Fruit fly (Drosophila melanogaster): ENCODE data around the gene Sarm.
A peak's percentile ranks its signal among the peaks of the same experiment; 100 is the strongest.

Sarm gene

DNA sequence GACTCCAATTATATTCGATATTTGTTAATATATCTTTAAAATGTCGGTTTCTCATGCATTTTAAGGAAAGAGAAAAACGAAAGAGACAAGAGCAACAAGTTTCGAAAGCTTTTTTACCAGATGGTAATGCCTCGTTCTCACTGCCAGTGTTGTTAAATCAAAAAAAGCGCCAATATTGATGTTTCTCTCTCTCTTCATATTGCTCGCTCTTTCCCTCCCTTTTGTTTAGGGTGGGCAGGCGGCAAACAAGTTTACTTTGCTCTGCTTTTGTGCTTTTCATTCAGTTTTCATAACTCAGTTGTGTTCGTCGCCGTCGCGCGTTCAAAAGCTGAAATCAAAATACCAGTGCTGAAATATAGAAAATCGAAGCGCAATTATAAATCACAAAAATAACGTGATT, 18.1 kb downstream of the Sarm start (continued):
- TF ChIP-seq Dref (GFP tag; IDR thresholded peaks at IDR 0.05), result no peak
- TF ChIP-seq CG1792 (GFP tag; optimal IDR thresholded peaks at IDR 0.05), result peak; percentile 1
- TF ChIP-seq tio (GFP tag; optimal IDR thresholded peaks at IDR 0.05), result no peak
- no peak for TF ChIP-seq Fer2 (tag; optimal IDR thresholded peaks at IDR 0.05)
- TF ChIP-seq CG7271 (tag; optimal IDR thresholded peaks at IDR 0.05), result no peak
- no peak for TF ChIP-seq ato (GFP tag; IDR thresholded peaks at IDR 0.05; ENCODE audit: partially characterized antibody)
- TF ChIP-seq Lim3 (GFP tag; IDR thresholded peaks at IDR 0.05), result no peak
- TF ChIP-seq MBD-R2 (GFP tag; IDR thresholded peaks at IDR 0.05), result peak; percentile 14; the same call in 1 of the 2 replicates
- TF ChIP-seq Chrac-16 (GFP tag; optimal IDR thresholded peaks at IDR 0.05), result no peak
- no peak for TF ChIP-seq hb (GFP tag; IDR thresholded peaks at IDR 0.05; ENCODE audit: partially characterized antibody)
- TF ChIP-seq Atf6 (GFP tag; IDR thresholded peaks at IDR 0.05), result peak; percentile 55; the same call in 1 of the 2 replicates
- TF ChIP-seq pita (GFP tag; optimal IDR thresholded peaks at IDR 0.05), result no peak
- TF ChIP-seq E2f2 (GFP tag; IDR thresholded peaks at IDR 0.05), result peak; percentile 57
- TF ChIP-seq CG6175 (GFP tag; IDR thresholded peaks at IDR 0.05), result no peak
- TF ChIP-seq CG12744 (GFP tag; optimal IDR thresholded peaks at IDR 0.05), result peak; percentile 18
- TF ChIP-seq twi (tag; optimal IDR thresholded peaks at IDR 0.05), result no peak
- peak; percentile 55 for TF ChIP-seq ewg (GFP tag; optimal IDR thresholded peaks at IDR 0.05)
- TF ChIP-seq CG6683 (GFP tag; optimal IDR thresholded peaks at IDR 0.05), result no peak
- no peak for TF ChIP-seq eyg (GFP tag; optimal IDR thresholded peaks at IDR 0.05)
- no peak for TF ChIP-seq croc (GFP tag; conservative IDR thresholded peaks at IDR 0.05)
- TF ChIP-seq CG15011 (GFP tag; optimal IDR thresholded peaks at IDR 0.05), result no peak
- TF ChIP-seq CG30020 (tag; optimal IDR thresholded peaks at IDR 0.05), result no peak
- TF ChIP-seq hbn (GFP tag; IDR thresholded peaks at IDR 0.05; ENCODE audit: partially characterized antibody), result no peak
- TF ChIP-seq Sox100B (GFP tag; optimal IDR thresholded peaks at IDR 0.05), result no peak
- no peak for TF ChIP-seq vnd (GFP tag; IDR thresholded peaks at IDR 0.05; ENCODE audit: partially characterized antibody)
- TF ChIP-seq CG14965 (GFP tag; optimal IDR thresholded peaks at IDR 0.05; ENCODE audit: borderline replicate concordance), result no peak
- no peak for TF ChIP-seq CG11247 (GFP tag; IDR thresholded peaks at IDR 0.05)
- no peak for TF ChIP-seq Max (GFP tag; optimal IDR thresholded peaks at IDR 0.05)
- peak; percentile 45 for TF ChIP-seq CG18619 (GFP tag; optimal IDR thresholded peaks at IDR 0.05)
- peak; percentile 10 for TF ChIP-seq Lhr (GFP tag; optimal IDR thresholded peaks at IDR 0.05)
- peak; percentile 79 for TF ChIP-seq B-H2 (GFP tag; optimal IDR thresholded peaks at IDR 0.05)
- TF ChIP-seq Sin3A (optimal IDR thresholded peaks at IDR 0.05), result no peak
- TF ChIP-seq CG12104 (GFP tag; optimal IDR thresholded peaks at IDR 0.05), result no peak
- no peak for TF ChIP-seq gfzf (GFP tag; optimal IDR thresholded peaks at IDR 0.05)
- peak; percentile 58 for TF ChIP-seq lilli (GFP tag; optimal IDR thresholded peaks at IDR 0.05)
- no peak for TF ChIP-seq CG18262 (tag; optimal IDR thresholded peaks at IDR 0.05)
- no peak for TF ChIP-seq CG33557 (GFP tag; optimal IDR thresholded peaks at IDR 0.05)
- TF ChIP-seq CG10147 (GFP tag; optimal IDR thresholded peaks at IDR 0.05), result peak; percentile 31
- peak; percentile 42 for TF ChIP-seq mam (GFP tag; optimal IDR thresholded peaks at IDR 0.05)
- peak; percentile 21 for TF ChIP-seq CG17912 (GFP tag; optimal IDR thresholded peaks at IDR 0.05)
- TF ChIP-seq Hr39 (optimal IDR thresholded peaks at IDR 0.05), result no peak
- TF ChIP-seq nerfin-2 (GFP tag; IDR thresholded peaks at IDR 0.05; ENCODE audit: partially characterized antibody), result no peak
- TF ChIP-seq nau (GFP tag; optimal IDR thresholded peaks at IDR 0.05), result peak; percentile 69
- TF ChIP-seq sd (tag; optimal IDR thresholded peaks at IDR 0.05), result peak; percentile 54
- TF ChIP-seq onecut (GFP tag; IDR thresholded peaks at IDR 0.05), result peak; percentile 82
- peak; percentile 53 for TF ChIP-seq pfk (GFP tag; optimal IDR thresholded peaks at IDR 0.05)
- TF ChIP-seq Nf-YB (GFP tag; optimal IDR thresholded peaks at IDR 0.05), result no peak
- no peak for TF ChIP-seq CG30431 (GFP tag; optimal IDR thresholded peaks at IDR 0.05)
- peak; percentile 46 for TF ChIP-seq ATbp (GFP tag; optimal IDR thresholded peaks at IDR 0.05)
- TF ChIP-seq ase (GFP tag; IDR thresholded peaks at IDR 0.05), result no peak
- peak; percentile 81 for TF ChIP-seq Fer1 (GFP tag; optimal IDR thresholded peaks at IDR 0.05)
- no peak for TF ChIP-seq yki (optimal IDR thresholded peaks at IDR 0.05)

Data from whole organism, embryonic.